Fruit fly (Drosophila melanogaster): Measurements from ENCODE around the gene ogre.
A peak's percentile ranks its signal among the peaks of the same experiment; 100 is the strongest.

DNA sequence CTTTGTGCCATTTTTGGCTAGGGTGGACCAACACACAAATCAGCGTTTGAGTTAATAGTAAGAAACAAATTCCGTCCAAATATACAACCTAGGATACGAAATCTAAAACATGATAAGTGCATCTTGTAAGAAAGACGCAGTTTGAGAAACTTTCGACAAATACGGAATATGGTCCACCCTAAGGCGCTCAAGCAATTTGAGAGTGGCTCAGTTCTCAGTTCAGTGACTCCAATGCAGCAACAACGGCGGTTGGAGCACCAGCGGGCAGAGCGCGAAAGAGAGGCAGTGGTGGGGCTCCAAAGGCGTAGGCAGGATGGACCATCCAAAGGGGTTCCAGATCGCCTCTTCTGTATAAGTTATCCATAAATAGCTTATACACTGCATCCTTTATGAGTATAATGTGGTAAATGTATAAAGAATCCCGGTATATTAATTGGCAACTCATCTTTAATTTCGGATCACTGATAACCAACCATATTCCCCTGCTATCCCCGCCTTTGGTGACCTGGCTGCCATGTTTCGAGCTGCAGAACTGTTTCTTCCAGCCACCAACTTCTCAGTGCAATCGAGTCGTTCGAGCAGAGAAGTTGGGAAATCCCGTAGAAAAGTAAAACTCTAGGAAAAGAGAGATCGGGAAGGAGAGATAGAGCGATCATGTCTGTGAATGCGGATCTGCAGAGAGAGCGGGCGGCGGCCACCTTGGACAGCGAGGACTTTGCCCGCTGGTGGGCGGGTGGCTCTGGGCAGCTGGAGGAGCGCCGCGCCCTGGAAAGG, 21.6 kb downstream of the ogre start, which contains the start of gene CG4586:
- peak; percentile 59 for TF ChIP-seq CTCF (GFP tag; optimal IDR thresholded peaks at IDR 0.05)
- peak; percentile 89 for TF ChIP-seq sr (GFP tag; IDR thresholded peaks at IDR 0.05)
- peak; percentile 80 for TF ChIP-seq CG10321 (GFP tag; IDR thresholded peaks at IDR 0.05)
- TF ChIP-seq Med (GFP tag): peak; percentile 100
- TF ChIP-seq Chrac-16 (GFP tag; optimal IDR thresholded peaks at IDR 0.05): peak; percentile 91
- TF ChIP-seq Blimp-1 (GFP tag; optimal IDR thresholded peaks at IDR 0.05): peak; percentile 92
- TF ChIP-seq crol (GFP tag; IDR thresholded peaks at IDR 0.05): 0 out of 2 replicates have a peak, but pooled peaks have one; percentile 31
- TF ChIP-seq toy (GFP tag; IDR thresholded peaks at IDR 0.05): peak; percentile 81
- peak; percentile 54 for TF ChIP-seq psq (GFP tag; optimal IDR thresholded peaks at IDR 0.05)
- TF ChIP-seq CG13287 (GFP tag; IDR thresholded peaks at IDR 0.05; ENCODE audit: partially characterized antibody): no peak
- peak in 1 of 3 experiments; percentile 47 for TF ChIP-seq Stat92E (GFP tag; optimal IDR thresholded peaks at IDR 0.05)

Data from whole organism, embryonic.